Fruit fly (Drosophila melanogaster): ENCODE measurements around the gene Cox10.

- TF ChIP-seq tj (GFP tag; optimal IDR thresholded peaks at IDR 0.05) (no peak), cic (GFP tag; optimal IDR thresholded peaks at IDR 0.05) (no peak), Clk (GFP tag; optimal IDR thresholded peaks at IDR 0.05) (no peak), CG33017 (tag; optimal IDR thresholded peaks at IDR 0.05) (no peak), kay (GFP tag; ENCODE audit: borderline replicate concordance) (peak; percentile 64), toe (GFP tag; optimal IDR thresholded peaks at IDR 0.05) (no peak), CG1620 (GFP tag; optimal IDR thresholded peaks at IDR 0.05) (no peak), bab1 (GFP tag; optimal IDR thresholded peaks at IDR 0.05) (no peak), CG12768 (GFP tag; optimal IDR thresholded peaks at IDR 0.05) (no peak), Mnt (GFP tag; optimal IDR thresholded peaks at IDR 0.05) (no peak), CG11617 (GFP tag; optimal IDR thresholded peaks at IDR 0.05) (no peak), CG7045 (GFP tag; optimal IDR thresholded peaks at IDR 0.05) (no peak)
These were observed 25.6 kb upstream of the Cox10 start for dm6 chr2L:10305538-10306147.

All from whole organism, adult.